Fruit fly (Drosophila melanogaster): Measurements from ENCODE around the gene CG33986.

DNA sequence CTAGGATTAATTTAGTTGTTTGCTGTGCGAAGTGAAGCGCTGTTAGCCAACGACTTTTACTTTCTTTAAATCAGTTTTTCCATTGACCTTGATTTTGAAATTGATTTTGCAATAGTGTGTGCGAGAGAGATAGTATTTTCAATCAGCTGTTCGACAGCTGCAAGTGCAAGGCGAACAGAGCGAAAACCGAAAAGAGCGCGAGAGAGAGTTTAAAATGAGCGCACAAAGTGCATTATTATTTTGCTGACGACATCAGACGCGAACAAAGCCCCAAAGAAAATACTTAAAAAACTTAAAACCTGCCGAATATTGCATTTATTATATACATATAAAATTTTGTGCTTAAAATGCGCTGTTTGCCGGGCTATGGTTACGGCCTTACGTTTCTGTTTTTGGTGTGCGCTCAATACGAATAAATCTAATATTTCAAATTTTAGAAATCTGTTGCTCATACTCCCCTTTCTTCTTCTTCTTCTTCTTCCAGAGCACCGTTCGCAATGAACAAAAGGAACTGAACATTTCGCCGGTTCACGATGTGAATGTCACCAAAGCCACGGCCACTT lies 13.3 kb downstream of the CG33986 start:
- peak; percentile 32 for TF ChIP-seq Pif1B (GFP tag; optimal IDR thresholded peaks at IDR 0.05)
- TF ChIP-seq EcR (GFP tag; optimal IDR thresholded peaks at IDR 0.05), result peak; percentile 68
- no peak for TF ChIP-seq Ets98B (GFP tag; IDR thresholded peaks at IDR 0.05)
- TF ChIP-seq Snoo (tag; optimal IDR thresholded peaks at IDR 0.05), result no peak
- no peak for TF ChIP-seq D1 (tag; optimal IDR thresholded peaks at IDR 0.05)
- TF ChIP-seq CG10348 (GFP tag; IDR thresholded peaks at IDR 0.05), result no peak
- TF ChIP-seq CG9948 (tag; optimal IDR thresholded peaks at IDR 0.05), result no peak
- TF ChIP-seq CG8301 (tag; optimal IDR thresholded peaks at IDR 0.05), result no peak
- TF ChIP-seq CG12605 (GFP tag; IDR thresholded peaks at IDR 0.05), result no peak
- no peak for TF ChIP-seq rn (GFP tag; IDR thresholded peaks at IDR 0.05)
- no peak for TF ChIP-seq CG32121 (GFP tag; IDR thresholded peaks at IDR 0.05)
- no peak for TF ChIP-seq CG14655 (GFP tag; optimal IDR thresholded peaks at IDR 0.05)
- no peak for TF ChIP-seq CG4496 (GFP tag; IDR thresholded peaks at IDR 0.05)
